Fruit fly (Drosophila melanogaster): ENCODE data around the gene CG14949.

- TF ChIP-seq Dll (optimal IDR thresholded peaks at IDR 0.05) (no peak), psq (optimal IDR thresholded peaks at IDR 0.05) (no peak)
Observed at dm6 chr3L:2651800-2652199, 8.6 kb upstream of the CG14949 start, which contains the start of the genes ProRS-m, CG42304 and Snup.
